Fruit fly (Drosophila melanogaster): ENCODE data around the gene CG14273.

dm6 chr2L:8371354-8371937, 29.0 kb downstream of the CG14273 start:
- TF ChIP-seq Ets96B (tag; optimal IDR thresholded peaks at IDR 0.05) = no peak
- TF ChIP-seq OdsH (GFP tag; optimal IDR thresholded peaks at IDR 0.05) = peak; percentile 16
- TF ChIP-seq dac (GFP tag; optimal IDR thresholded peaks at IDR 0.05) = no peak
- no peak for TF ChIP-seq CG34406 (GFP tag; optimal IDR thresholded peaks at IDR 0.05)
- peak; percentile 15 for TF ChIP-seq dsx (GFP tag; optimal IDR thresholded peaks at IDR 0.05; ENCODE audit: poor library complexity, severe bottlenecking)
- no peak for TF ChIP-seq Blimp-1 (GFP tag; optimal IDR thresholded peaks at IDR 0.05)
- TF ChIP-seq eg (GFP tag; IDR thresholded peaks at IDR 0.05) = no peak
- no peak for TF ChIP-seq Lpt (GFP tag; optimal IDR thresholded peaks at IDR 0.05)
- no peak for TF ChIP-seq Sox14 (GFP tag; optimal IDR thresholded peaks at IDR 0.05)

Measured in whole organism, prepupa.